Fruit fly (Drosophila melanogaster) whole organism, embryonic: ENCODE measurements around the gene CG31680.

Experiments
- B-H2 ChIP-seq: fragments of 200-800 bp; sonication (Bioruptor generic); optimal IDR thresholded peaks from 2 replicates; lab custom pipeline; 2018; ENCODE audit warnings: missing biosample characterization, mild to moderate bottlenecking, missing genetic modification characterization
- Bgb ChIP-seq: fragments of 200-800 bp; sonication (Bioruptor generic); IDR thresholded peaks from 2 replicates; pipeline ENCODE4 v1.3.6; 2022; ENCODE audit warnings: missing biosample characterization, missing genetic modification characterization; ENCODE audit not compliant: partially characterized antibody
- CG10565 ChIP-seq: fragments of 200-800 bp; sonication (Bioruptor generic); optimal IDR thresholded peaks from 3 replicates; lab custom pipeline; 2016; ENCODE audit warnings: missing biosample characterization, mild to moderate bottlenecking, missing genetic modification characterization
- CG10979 ChIP-seq: fragments of 200-800 bp; sonication (Bioruptor generic); optimal IDR thresholded peaks from 2 replicates; lab custom pipeline; 2018; ENCODE audit warnings: missing biosample characterization, mild to moderate bottlenecking, missing genetic modification characterization, moderate library complexity
- CG11560 ChIP-seq: fragments of 200-800 bp; sonication (Bioruptor generic); IDR thresholded peaks from 3 replicates; pipeline ENCODE4 v1.3.6; 2022; ENCODE audit warnings: missing biosample characterization, missing genetic modification characterization
- CG12391 ChIP-seq: fragments of 200-800 bp; sonication (Bioruptor generic); optimal IDR thresholded peaks from 3 replicates; lab custom pipeline; 2018; ENCODE audit warnings: missing biosample characterization, mild to moderate bottlenecking, missing genetic modification characterization, moderate library complexity
- CG13123 ChIP-seq: fragments of 200-800 bp; sonication (Bioruptor generic); optimal IDR thresholded peaks from 2 replicates; lab custom pipeline; 2016; ENCODE audit warnings: missing biosample characterization, missing genetic modification characterization
- CG15011 ChIP-seq: fragments of 200-800 bp; sonication (Bioruptor generic); optimal IDR thresholded peaks from 3 replicates; lab custom pipeline; 2018; ENCODE audit warnings: missing biosample characterization, mild to moderate bottlenecking, missing genetic modification characterization
- CG1602 ChIP-seq: fragments of 200-800 bp; sonication (Bioruptor generic); optimal IDR thresholded peaks from 3 replicates; lab custom pipeline; 2016; ENCODE audit warnings: missing biosample characterization, missing genetic modification characterization
- CG17359 ChIP-seq: fragments of 200-800 bp; sonication (Bioruptor generic); optimal IDR thresholded peaks from 3 replicates; lab custom pipeline; 2018; ENCODE audit warnings: missing biosample characterization, mild to moderate bottlenecking, missing genetic modification characterization, moderate library complexity
- CG17568 ChIP-seq: fragments of 200-800 bp; sonication (Bioruptor generic); optimal IDR thresholded peaks from 2 replicates; lab custom pipeline; 2018; ENCODE audit warnings: missing biosample characterization, mild to moderate bottlenecking, missing genetic modification characterization, moderate library complexity
- CG18599 ChIP-seq: fragments of 200-800 bp; sonication (Bioruptor generic); optimal IDR thresholded peaks from 3 replicates; lab custom pipeline; 2017; ENCODE audit warnings: missing biosample characterization, missing genetic modification characterization, mild to moderate bottlenecking, moderate library complexity, missing genetic modification reagents
- CG18764 ChIP-seq: fragments of 200-800 bp; sonication (Bioruptor generic); optimal IDR thresholded peaks from 3 replicates; lab custom pipeline; 2016; ENCODE audit warnings: missing biosample characterization, missing genetic modification characterization
- CG2116 ChIP-seq: fragments of 200-800 bp; sonication (Bioruptor generic); optimal IDR thresholded peaks from 3 replicates; lab custom pipeline; 2018; ENCODE audit warnings: missing biosample characterization, mild to moderate bottlenecking, missing genetic modification characterization
- CG30431 ChIP-seq: fragments of 200-800 bp; sonication (Bioruptor generic); optimal IDR thresholded peaks from 2 replicates; lab custom pipeline; 2017; ENCODE audit warnings: missing biosample characterization, missing genetic modification characterization
- CG31224 ChIP-seq: fragments of 200-800 bp; sonication (Bioruptor generic); IDR thresholded peaks from 2 replicates; pipeline ENCODE4 v1.3.6; 2022; ENCODE audit warnings: missing biosample characterization, missing genetic modification characterization
- CG34224 ChIP-seq: fragments of 200-800 bp; sonication (Bioruptor generic); IDR thresholded peaks from 3 replicates; pipeline ENCODE4 v1.3.6; 2022; ENCODE audit warnings: missing biosample characterization, missing genetic modification characterization; ENCODE audit not compliant: partially characterized antibody
- CG4730 ChIP-seq: fragments of 200-800 bp; sonication (Bioruptor generic); IDR thresholded peaks from 2 replicates; pipeline ENCODE4 v1.3.6; 2022; ENCODE audit warnings: missing biosample characterization, missing genetic modification characterization
- CG5953 ChIP-seq: fragments of 200-800 bp; sonication (Bioruptor generic); IDR thresholded peaks from 2 replicates; pipeline ENCODE4 v1.3.6; 2022; ENCODE audit warnings: missing biosample characterization, missing genetic modification characterization
- CG7745 ChIP-seq: fragments of 200-800 bp; sonication (Bioruptor generic); optimal IDR thresholded peaks from 2 replicates; lab custom pipeline; 2018; ENCODE audit warnings: missing biosample characterization, mild to moderate bottlenecking, missing genetic modification characterization, moderate library complexity
- CG7786 ChIP-seq: fragments of 200-800 bp; sonication (Bioruptor generic); optimal IDR thresholded peaks from 2 replicates; lab custom pipeline; 2016; ENCODE audit warnings: missing biosample characterization, missing genetic modification characterization
- CG9609 ChIP-seq: fragments of 200-800 bp; sonication (Bioruptor generic); optimal IDR thresholded peaks from 3 replicates; lab custom pipeline; 2016; ENCODE audit warnings: missing biosample characterization, missing genetic modification characterization
- CG9817 ChIP-seq: fragments of 200-800 bp; sonication (Bioruptor generic); optimal IDR thresholded peaks from 2 replicates; lab custom pipeline; 2018; ENCODE audit warnings: missing biosample characterization, mild to moderate bottlenecking, missing genetic modification characterization, moderate library complexity
- CHES-1-like ChIP-seq: fragments of 200-800 bp; sonication (Bioruptor generic); optimal IDR thresholded peaks from 2 replicates; lab custom pipeline; 2016; ENCODE audit warnings: missing biosample characterization, missing genetic modification characterization
- Doc2 ChIP-seq: fragments of 200-800 bp; sonication (Bioruptor generic); IDR thresholded peaks from 2 replicates; pipeline ENCODE4 v1.3.6; 2022; ENCODE audit warnings: missing biosample characterization, missing genetic modification characterization
- HHEX ChIP-seq: fragments of 200-800 bp; sonication (Bioruptor generic); optimal IDR thresholded peaks from 3 replicates; lab custom pipeline; 2017; ENCODE audit warnings: missing biosample characterization, mild to moderate bottlenecking, missing genetic modification characterization, missing genetic modification reagents
- HLHmδ ChIP-seq: fragments of 200-800 bp; sonication (Bioruptor generic); optimal IDR thresholded peaks from 2 replicates; lab custom pipeline; 2018; ENCODE audit warnings: missing biosample characterization, mild to moderate bottlenecking, missing genetic modification characterization, moderate library complexity
- HmgD ChIP-seq: fragments of 200-800 bp; sonication (Bioruptor generic); optimal IDR thresholded peaks from 3 replicates; lab custom pipeline; 2016; ENCODE audit warnings: missing biosample characterization, missing genetic modification characterization
- NC2β ChIP-seq: fragments of 200-800 bp; sonication (Bioruptor generic); optimal IDR thresholded peaks from 2 replicates; lab custom pipeline; 2016; ENCODE audit warnings: missing biosample characterization, missing genetic modification characterization
- NfI ChIP-seq: fragments of 200-800 bp; sonication (Bioruptor generic); optimal IDR thresholded peaks from 3 replicates; lab custom pipeline; 2018; ENCODE audit warnings: missing biosample characterization, mild to moderate bottlenecking, missing genetic modification characterization, moderate library complexity
- Optix ChIP-seq: fragments of 200-800 bp; sonication (Bioruptor generic); IDR thresholded peaks from 3 replicates; pipeline ENCODE4 v1.3.6; 2022; ENCODE audit warnings: missing biosample characterization, missing genetic modification characterization
- Poxn ChIP-seq: fragments of 200-800 bp; sonication (Bioruptor generic); IDR thresholded peaks from 2 replicates; pipeline ENCODE4 v1.3.6; 2022; ENCODE audit warnings: missing biosample characterization, missing genetic modification characterization
- Ravus ChIP-seq: fragments of 200-800 bp; sonication (Bioruptor generic); IDR thresholded peaks from 2 replicates; pipeline ENCODE4 v1.3.6; 2022; ENCODE audit warnings: missing biosample characterization, missing genetic modification characterization
- Sin3A ChIP-seq: fragments of >200 bp; optimal IDR thresholded peaks from 2 replicates; lab custom pipeline; 2018
- Stat92E ChIP-seq, 3 experiments: fragments of >200 bp in 2 of 3; fragments of 200-800 bp in 1 of 3; sonication (Bioruptor generic) in 1 of 3; optimal IDR thresholded peaks; 2 replicates each; lab custom pipeline; 2017 to 2019; ENCODE audit warnings: missing biosample characterization in 3 of 3, missing genetic modification characterization in 3 of 3, mild to moderate bottlenecking in 1 of 3, moderate library complexity in 1 of 3
- cwo ChIP-seq: fragments of 200-800 bp; sonication (Bioruptor generic); optimal IDR thresholded peaks from 3 replicates; lab custom pipeline; 2017; ENCODE audit warnings: missing biosample characterization, missing genetic modification characterization, mild to moderate bottlenecking, moderate library complexity, missing genetic modification reagents
- dimm ChIP-seq: fragments of 200-800 bp; sonication (Bioruptor generic); IDR thresholded peaks from 2 replicates; pipeline ENCODE4 v1.3.6; 2022; ENCODE audit warnings: missing biosample characterization, missing genetic modification characterization
- gcm ChIP-seq: fragments of 200-800 bp; sonication (Bioruptor generic); optimal IDR thresholded peaks from 2 replicates; lab custom pipeline; 2019; ENCODE audit warnings: missing biosample characterization, mild to moderate bottlenecking, missing genetic modification characterization, moderate library complexity
- ham ChIP-seq: fragments of 200-800 bp; sonication (Bioruptor generic); IDR thresholded peaks from 2 replicates; pipeline ENCODE4 v1.3.6; 2022; ENCODE audit warnings: missing biosample characterization, missing genetic modification characterization
- jing ChIP-seq: fragments of 200-800 bp; sonication (Bioruptor generic); optimal IDR thresholded peaks from 2 replicates; lab custom pipeline; 2018; ENCODE audit warnings: missing biosample characterization, mild to moderate bottlenecking, missing genetic modification characterization
- lilli ChIP-seq: fragments of 200-800 bp; sonication (Bioruptor generic); optimal IDR thresholded peaks from 3 replicates; lab custom pipeline; 2016; ENCODE audit warnings: missing biosample characterization, missing genetic modification characterization
- pzg ChIP-seq: fragments of 200-800 bp; sonication (Bioruptor generic); optimal IDR thresholded peaks from 3 replicates; lab custom pipeline; 2018; ENCODE audit warnings: missing biosample characterization, mild to moderate bottlenecking, missing genetic modification characterization, moderate library complexity
- salm ChIP-seq: fragments of 200-800 bp; sonication (Bioruptor generic); optimal IDR thresholded peaks from 2 replicates; lab custom pipeline; 2018; ENCODE audit warnings: missing biosample characterization, mild to moderate bottlenecking, missing genetic modification characterization
- tgo ChIP-seq: fragments of 200-800 bp; sonication (Bioruptor generic); IDR thresholded peaks from 3 replicates; pipeline ENCODE4 v1.3.6; 2022; ENCODE audit warnings: missing biosample characterization, missing genetic modification characterization
- tna ChIP-seq: fragments of 200-800 bp; sonication (Bioruptor generic); IDR thresholded peaks from 2 replicates; pipeline ENCODE4 v1.3.6; 2022; ENCODE audit warnings: missing biosample characterization, missing genetic modification characterization; ENCODE audit not compliant: partially characterized antibody
- trem ChIP-seq: fragments of 200-800 bp; optimal IDR thresholded peaks from 3 replicates; lab custom pipeline; 2019; ENCODE audit warnings: missing biosample characterization, mild to moderate bottlenecking, missing genetic modification characterization, moderate library complexity
- vvl ChIP-seq: fragments of 200-800 bp; sonication (Bioruptor generic); IDR thresholded peaks from 2 replicates; pipeline ENCODE4 v1.3.6; 2022; ENCODE audit warnings: missing biosample characterization, missing genetic modification characterization
- wek ChIP-seq: fragments of 200-800 bp; sonication (Bioruptor generic); optimal IDR thresholded peaks from 3 replicates; lab custom pipeline; 2018; ENCODE audit warnings: missing biosample characterization, mild to moderate bottlenecking, missing genetic modification characterization, moderate library complexity
- zfh1 ChIP-seq: fragments of 200-800 bp; sonication (Bioruptor generic); IDR thresholded peaks from 3 replicates; pipeline ENCODE4 v1.3.6; 2022; ENCODE audit warnings: missing biosample characterization, missing genetic modification characterization

CG31680 gene

DNA sequence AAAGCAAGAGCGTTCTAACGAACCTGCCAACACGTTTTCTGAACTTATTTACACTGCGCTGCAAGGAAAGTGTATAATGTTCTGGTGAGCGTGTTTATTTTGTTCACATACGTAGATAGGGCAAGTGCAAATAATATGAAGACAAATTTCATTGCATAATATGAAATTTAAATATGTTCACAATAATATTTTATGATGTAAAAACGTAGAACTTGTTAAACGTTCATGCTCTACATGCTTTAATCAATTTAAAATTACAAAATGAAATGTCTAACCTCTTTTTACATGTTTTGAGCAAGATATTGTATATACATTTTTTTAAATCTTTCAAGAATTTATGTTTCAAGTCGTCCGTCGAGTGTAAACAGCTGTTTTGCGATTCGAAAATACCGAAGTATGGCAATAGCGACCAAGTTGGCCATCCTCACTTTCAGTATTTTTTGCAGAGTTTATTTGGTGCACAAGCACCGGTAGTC is 5.5 kb downstream of the CG31680 start, which contains the start of the genes phr6-4 and CG2608 (continued):
- peak; percentile 89 for TF ChIP-seq HHEX (GFP tag; lab: Kevin White, UChicago)
- TF ChIP-seq pzg (GFP tag; lab: Kevin White, UChicago), result peak; percentile 37
- TF ChIP-seq CG1602 (GFP tag; lab: Kevin White, UChicago), result peak; percentile 92
- TF ChIP-seq Sin3A, result no peak
- no peak for TF ChIP-seq HLHmδ (GFP tag; lab: Kevin White, UChicago)
- TF ChIP-seq CG17568 (GFP tag; lab: Kevin White, UChicago), result peak; percentile 90
- no peak for TF ChIP-seq tna (GFP tag; lab: Robert Waterston, UW)
- peak; percentile 70 for TF ChIP-seq CG31224 (GFP tag; lab: Robert Waterston, UW)
- peak; percentile 91 for TF ChIP-seq CG18764 (GFP tag; lab: Kevin White, UChicago)
- peak; percentile 93 for TF ChIP-seq CG10979 (tag; lab: Kevin White, UChicago)
- peak; percentile 78 for TF ChIP-seq CG13123 (GFP tag; lab: Kevin White, UChicago)
- TF ChIP-seq Bgb, result no peak
- TF ChIP-seq ham (GFP tag; lab: Robert Waterston, UW), result peak; percentile 62; the same call in 1 of the 2 replicates
- peak; percentile 82 for TF ChIP-seq B-H2 (GFP tag; lab: Kevin White, UChicago)
- peak; percentile 86 for TF ChIP-seq CG30431 (GFP tag; lab: Kevin White, UChicago)
- peak; percentile 60; the same call in 1 of the 3 replicates for TF ChIP-seq Optix
- TF ChIP-seq Poxn (GFP tag; lab: Robert Waterston, UW), result peak; percentile 65; the same call in 1 of the 2 replicates
- peak; percentile 77 for TF ChIP-seq wek
- TF ChIP-seq vvl, result peak; percentile 89
- peak; percentile 69; the same call in 2 of the 3 replicates for TF ChIP-seq CG11560 (tag; lab: Robert Waterston, UW)
- TF ChIP-seq Stat92E (GFP tag; optimal IDR thresholded peaks at IDR 0.05; lab: Kevin White, UChicago), result peak in 1 of 3 experiments; percentile 80
- TF ChIP-seq Ravus (GFP tag; lab: Robert Waterston, UW), result peak; percentile 66
- peak; percentile 73; the same call in 2 of the 3 replicates for TF ChIP-seq tgo (GFP tag; lab: Robert Waterston, UW)
- peak; percentile 97 for TF ChIP-seq trem (tag; lab: Kevin White, UChicago)
- no peak for TF ChIP-seq CG34224 (GFP tag; lab: Robert Waterston, UW)
- peak; percentile 73 for TF ChIP-seq CG4730 (GFP tag; lab: Robert Waterston, UW)
- TF ChIP-seq zfh1 (GFP tag; lab: Robert Waterston, UW), result peak; percentile 41; the same call in 1 of the 3 replicates
- TF ChIP-seq CHES-1-like, result peak; percentile 83
- peak; percentile 91 for TF ChIP-seq CG17359 (tag; lab: Kevin White, UChicago)
- peak; percentile 81 for TF ChIP-seq cwo (GFP tag; lab: Kevin White, UChicago)
- TF ChIP-seq Doc2 (GFP tag; lab: Robert Waterston, UW), result peak; percentile 64; the same call in 1 of the 2 replicates
- TF ChIP-seq lilli (GFP tag; lab: Kevin White, UChicago), result peak; percentile 93
- peak; percentile 85 for TF ChIP-seq CG7786 (GFP tag; lab: Kevin White, UChicago)
- TF ChIP-seq CG15011 (GFP tag; lab: Kevin White, UChicago), result peak; percentile 89
- peak; percentile 90 for TF ChIP-seq CG9817 (tag; lab: Kevin White, UChicago)
- TF ChIP-seq jing (GFP tag; lab: Kevin White, UChicago), result peak; percentile 75
- TF ChIP-seq CG10565 (GFP tag; lab: Kevin White, UChicago), result peak; percentile 68
- peak; percentile 90 for TF ChIP-seq salm (tag; lab: Kevin White, UChicago)
- peak; percentile 70 for TF ChIP-seq dimm (GFP tag; lab: Robert Waterston, UW)
- TF ChIP-seq CG5953, result peak; percentile 55; the same call in 1 of the 2 replicates
- TF ChIP-seq CG12391 (tag; lab: Kevin White, UChicago), result peak; percentile 95
- no peak for TF ChIP-seq CG7745 (tag; lab: Kevin White, UChicago)
- peak; percentile 94 for TF ChIP-seq NfI
- TF ChIP-seq CG9609, result peak; percentile 81
- peak; percentile 93 for TF ChIP-seq CG18599 (GFP tag; lab: Kevin White, UChicago)
- TF ChIP-seq gcm (GFP tag; lab: Kevin White, UChicago), result peak; percentile 95
- peak; percentile 77 for TF ChIP-seq CG2116 (GFP tag; lab: Kevin White, UChicago)
- peak; percentile 85 for TF ChIP-seq NC2β
- peak; percentile 60 for TF ChIP-seq HmgD
